Worm (Caenorhabditis elegans) whole organism, young adult: ENCODE results near the gene R11H6.4.
A peak's percentile ranks its signal among the peaks of the same experiment; 100 is the strongest.

ENCODE experiments used
- B0336.3 ChIP-seq: fragments of 200-800 bp; sonication (Bioruptor generic); IDR thresholded peaks from 2 replicates; pipeline ENCODE4 v1.3.6; 2022; ENCODE audit warnings: missing genetic modification characterization, missing compliant biosample characterization
- C17E4.6 ChIP-seq: fragments of 200-800 bp; sonication (Bioruptor generic); IDR thresholded peaks from 2 replicates; pipeline ENCODE4 v1.3.6; 2022; ENCODE audit warnings: missing genetic modification reagents, missing genetic modification characterization, missing compliant biosample characterization
- D2030.7 ChIP-seq: fragments of 200-800 bp; sonication (Bioruptor generic); IDR thresholded peaks from 2 replicates; pipeline ENCODE4 v1.3.6; 2022; ENCODE audit warnings: missing genetic modification reagents, missing genetic modification characterization, missing compliant biosample characterization
- F33H1.4 ChIP-seq: fragments of 200-800 bp; sonication (Bioruptor generic); IDR thresholded peaks from 2 replicates; pipeline ENCODE4 v1.3.6; 2022; ENCODE audit warnings: missing genetic modification reagents, missing genetic modification characterization, missing compliant biosample characterization
- F37B4.10 ChIP-seq: fragments of 200-800 bp; sonication (Bioruptor generic); IDR thresholded peaks from 2 replicates; pipeline ENCODE4 v1.3.6; 2022; ENCODE audit warnings: missing genetic modification characterization, missing compliant biosample characterization
- F52B5.7 ChIP-seq: sonication (generic microtip); optimal IDR thresholded peaks from 2 replicates; lab custom pipeline; 2016; ENCODE audit warnings: mild to moderate bottlenecking, missing genetic modification characterization, missing compliant biosample characterization
- F57A8.1 ChIP-seq: fragments of 200-800 bp; sonication (Bioruptor generic); optimal IDR thresholded peaks from 2 replicates; lab custom pipeline; 2018; ENCODE audit warnings: mild to moderate bottlenecking, missing genetic modification characterization, moderate library complexity, missing compliant biosample characterization
- K11D2.4 ChIP-seq: fragments of 200-800 bp; sonication (Bioruptor generic); IDR thresholded peaks from 2 replicates; pipeline ENCODE4 v1.3.6; 2022; ENCODE audit warnings: missing genetic modification reagents, missing genetic modification characterization, missing compliant biosample characterization
- Y56A3A.18 ChIP-seq: fragments of 200-800 bp; sonication (Bioruptor generic); IDR thresholded peaks from 2 replicates; pipeline ENCODE4 v1.3.6; 2022; ENCODE audit warnings: missing genetic modification reagents, missing genetic modification characterization, missing compliant biosample characterization
- Y79H2A.3 ChIP-seq: fragments of 200-800 bp; sonication (Bioruptor generic); conservative IDR thresholded peaks from 2 replicates; pipeline ENCODE4 v1.3.6; 2022; ENCODE audit warnings: missing genetic modification reagents, missing genetic modification characterization, missing compliant biosample characterization
- Y95B8A.8 ChIP-seq: fragments of 200-800 bp; sonication (Bioruptor generic); IDR thresholded peaks from 2 replicates; pipeline ENCODE4 v1.3.6; 2022; ENCODE audit warnings: missing genetic modification reagents, missing genetic modification characterization, missing compliant biosample characterization
- ZK185.1 ChIP-seq: sonication (generic microtip); optimal IDR thresholded peaks from 2 replicates; lab custom pipeline; 2016; ENCODE audit warnings: mild to moderate bottlenecking, missing genetic modification characterization, missing compliant biosample characterization; ENCODE audit not compliant: poor library complexity, severe bottlenecking
- ama-1 ChIP-seq, 3 experiments: fragments of 150-350 bp in 1 of 3; sonication (generic microtip) in 2 of 3; optimal IDR thresholded peaks; 2 replicates each; lab custom pipeline; 2014 to 2018; ENCODE audit warnings: missing biosample characterization in 2 of 3, missing genetic modification characterization in 2 of 3, missing genetic modification reagents in 2 of 3
- aptf-2 ChIP-seq: fragments of 200-800 bp; sonication (Bioruptor generic); conservative IDR thresholded peaks from 2 replicates; pipeline ENCODE4 v1.3.6; 2022; ENCODE audit warnings: missing genetic modification reagents, missing genetic modification characterization, missing compliant biosample characterization
- atf-7 ChIP-seq: sonication (generic microtip); optimal IDR thresholded peaks from 2 replicates; lab custom pipeline; 2017; ENCODE audit warnings: mild to moderate bottlenecking, missing genetic modification characterization, missing compliant biosample characterization
- attf-3 ChIP-seq: fragments of 200-800 bp; sonication (Bioruptor generic); conservative IDR thresholded peaks from 2 replicates; pipeline ENCODE4 v1.3.6; 2022; ENCODE audit warnings: missing genetic modification reagents, missing genetic modification characterization, missing compliant biosample characterization
- attf-6 ChIP-seq: fragments of 200-800 bp; sonication (Bioruptor generic); IDR thresholded peaks from 2 replicates; pipeline ENCODE4 v1.3.6; 2022; ENCODE audit warnings: missing genetic modification reagents, missing genetic modification characterization, missing compliant biosample characterization
- bed-1 ChIP-seq: fragments of 200-800 bp; sonication (Bioruptor generic); IDR thresholded peaks from 2 replicates; pipeline ENCODE4 v1.3.6; 2022; ENCODE audit warnings: missing genetic modification reagents, missing genetic modification characterization, missing compliant biosample characterization
- ceh-27 ChIP-seq: fragments of 200-800 bp; sonication (Bioruptor generic); optimal IDR thresholded peaks from 2 replicates; lab custom pipeline; 2018; ENCODE audit warnings: mild to moderate bottlenecking, missing genetic modification characterization, moderate library complexity, missing compliant biosample characterization
- ceh-58 ChIP-seq: fragments of 200-800 bp; sonication (Bioruptor generic); IDR thresholded peaks from 2 replicates; pipeline ENCODE4 v1.3.6; 2022; ENCODE audit warnings: missing genetic modification characterization, missing compliant biosample characterization
- ceh-79 ChIP-seq: sonication (generic microtip); optimal IDR thresholded peaks from 2 replicates; lab custom pipeline; 2017; ENCODE audit warnings: mild to moderate bottlenecking, missing genetic modification characterization, missing compliant biosample characterization
- ceh-91 ChIP-seq: fragments of 200-800 bp; sonication (Bioruptor generic); IDR thresholded peaks from 2 replicates; pipeline ENCODE4 v1.3.6; 2022; ENCODE audit warnings: missing genetic modification reagents, missing genetic modification characterization, missing compliant biosample characterization
- chd-7 ChIP-seq: sonication (generic microtip); optimal IDR thresholded peaks from 2 replicates; lab custom pipeline; 2016; ENCODE audit warnings: mild to moderate bottlenecking, missing genetic modification characterization, moderate library complexity, missing compliant biosample characterization
- dox-1 ChIP-seq: fragments of 200-800 bp; sonication (Bioruptor generic); IDR thresholded peaks from 2 replicates; pipeline ENCODE4 v1.3.6; 2022; ENCODE audit warnings: missing genetic modification reagents, missing genetic modification characterization, missing compliant biosample characterization
- dpl-1 ChIP-seq: fragments of 150-350 bp; optimal IDR thresholded peaks from 2 replicates; lab custom pipeline; 2014; ENCODE audit warnings: missing biosample characterization, missing genetic modification reagents, missing genetic modification characterization
- efl-1 ChIP-seq: fragments of 150-350 bp; optimal IDR thresholded peaks from 2 replicates; lab custom pipeline; 2014; ENCODE audit warnings: missing biosample characterization, missing genetic modification reagents, missing genetic modification characterization
- fkh-3 ChIP-seq: sonication (generic microtip); optimal IDR thresholded peaks from 2 replicates; lab custom pipeline; 2016; ENCODE audit warnings: mild to moderate bottlenecking, missing genetic modification characterization, missing compliant biosample characterization
- hlh-26 ChIP-seq: fragments of 200-800 bp; sonication (Bioruptor generic); conservative IDR thresholded peaks from 2 replicates; pipeline ENCODE4 v1.3.6; 2022; ENCODE audit warnings: missing genetic modification reagents, missing genetic modification characterization, missing compliant biosample characterization
- hmg-1.2 ChIP-seq: fragments of 200-800 bp; sonication (Bioruptor generic); IDR thresholded peaks from 2 replicates; pipeline ENCODE4 v1.3.6; 2022; ENCODE audit warnings: missing genetic modification reagents, missing genetic modification characterization, missing compliant biosample characterization
- let-526 ChIP-seq: fragments of 200-800 bp; sonication (Bioruptor generic); IDR thresholded peaks from 2 replicates; pipeline ENCODE4 v1.3.6; 2022; ENCODE audit warnings: missing genetic modification reagents, missing genetic modification characterization, missing compliant biosample characterization
- let-607 ChIP-seq, 2 experiments: fragments of 200-800 bp in 1 of 2; sonication (Bioruptor generic) in 1 of 2; sonication (generic microtip) in 1 of 2; optimal IDR thresholded peaks; 2 replicates each; lab custom pipeline; 2016 to 2018; ENCODE audit warnings: mild to moderate bottlenecking in 2 of 2, missing compliant biosample characterization in 2 of 2, missing genetic modification characterization in 2 of 2, moderate library complexity in 2 of 2, missing genotype in 1 of 2
- lin-40 ChIP-seq: sonication (generic microtip); optimal IDR thresholded peaks from 2 replicates; lab custom pipeline; 2016; ENCODE audit warnings: missing genetic modification characterization, mild to moderate bottlenecking, missing compliant biosample characterization, missing genotype, missing genetic modification reagents
- lin-54 ChIP-seq: fragments of 200-800 bp; sonication (Bioruptor generic); optimal IDR thresholded peaks from 2 replicates; lab custom pipeline; 2018; ENCODE audit warnings: mild to moderate bottlenecking, missing genetic modification characterization, missing compliant biosample characterization
- lsl-1 ChIP-seq: fragments of 200-800 bp; sonication (Bioruptor generic); optimal IDR thresholded peaks from 2 replicates; lab custom pipeline; 2018; ENCODE audit warnings: mild to moderate bottlenecking, missing genetic modification characterization, moderate library complexity, missing compliant biosample characterization
- lsy-27 ChIP-seq: sonication (generic microtip); optimal IDR thresholded peaks from 2 replicates; lab custom pipeline; 2017; ENCODE audit warnings: missing genetic modification characterization, mild to moderate bottlenecking, missing compliant biosample characterization, antibody characterized with exemption, missing genotype, borderline replicate concordance; ENCODE audit not compliant: insufficient read depth
- madf-6 ChIP-seq: fragments of 200-800 bp; sonication (Bioruptor generic); IDR thresholded peaks from 2 replicates; pipeline ENCODE4 v1.3.6; 2022; ENCODE audit warnings: missing genetic modification reagents, missing genetic modification characterization, missing compliant biosample characterization
- madf-8 ChIP-seq: fragments of 200-800 bp; sonication (Bioruptor generic); conservative IDR thresholded peaks from 2 replicates; pipeline ENCODE4 v1.3.6; 2022; ENCODE audit warnings: missing genetic modification reagents, missing genetic modification characterization, missing compliant biosample characterization
- mcd-1 ChIP-seq: fragments of 200-800 bp; sonication (Bioruptor generic); IDR thresholded peaks from 2 replicates; pipeline ENCODE4 v1.3.6; 2022; ENCODE audit warnings: missing genetic modification reagents, missing genetic modification characterization, missing compliant biosample characterization
- nfya-1 ChIP-seq: sonication (generic microtip); optimal IDR thresholded peaks from 2 replicates; lab custom pipeline; 2017; ENCODE audit warnings: antibody characterized with exemption, missing compliant biosample characterization, missing genetic modification characterization, borderline replicate concordance; ENCODE audit not compliant: insufficient read depth
- nfya-2 ChIP-seq: fragments of 200-800 bp; sonication (Bioruptor generic); IDR thresholded peaks from 2 replicates; pipeline ENCODE4 v1.3.6; 2022; ENCODE audit warnings: missing genetic modification reagents, missing genetic modification characterization, missing compliant biosample characterization
- nhr-27 ChIP-seq: fragments of 200-800 bp; sonication (Bioruptor generic); optimal IDR thresholded peaks from 2 replicates; lab custom pipeline; 2018; ENCODE audit warnings: mild to moderate bottlenecking, missing genetic modification characterization, moderate library complexity, missing compliant biosample characterization
- nhr-80 ChIP-seq: sonication (generic microtip); optimal IDR thresholded peaks from 2 replicates; lab custom pipeline; 2016; ENCODE audit warnings: missing genetic modification characterization, missing compliant biosample characterization
- unc-130 ChIP-seq: sonication (generic microtip); optimal IDR thresholded peaks from 2 replicates; lab custom pipeline; 2016; ENCODE audit warnings: missing genetic modification reagents, missing genetic modification characterization, missing compliant biosample characterization
- unc-62 ChIP-seq: fragments of 150-350 bp; optimal IDR thresholded peaks from 2 replicates; lab custom pipeline; 2014; ENCODE audit warnings: missing biosample characterization, missing genetic modification reagents, missing genetic modification characterization
- xnd-1 ChIP-seq: sonication (generic microtip); optimal IDR thresholded peaks from 2 replicates; lab custom pipeline; 2016; ENCODE audit warnings: missing genotype, missing genetic modification reagents, missing genetic modification characterization, missing compliant biosample characterization
- ztf-25 ChIP-seq: fragments of 200-800 bp; sonication (Bioruptor generic); IDR thresholded peaks from 2 replicates; pipeline ENCODE4 v1.3.6; 2022; ENCODE audit warnings: missing genetic modification reagents, missing genetic modification characterization, missing compliant biosample characterization
- ztf-26 ChIP-seq: sonication (generic microtip); optimal IDR thresholded peaks from 2 replicates; lab custom pipeline; 2017; ENCODE audit warnings: missing genetic modification characterization, missing compliant biosample characterization

The R11H6.4 gene

DNA sequence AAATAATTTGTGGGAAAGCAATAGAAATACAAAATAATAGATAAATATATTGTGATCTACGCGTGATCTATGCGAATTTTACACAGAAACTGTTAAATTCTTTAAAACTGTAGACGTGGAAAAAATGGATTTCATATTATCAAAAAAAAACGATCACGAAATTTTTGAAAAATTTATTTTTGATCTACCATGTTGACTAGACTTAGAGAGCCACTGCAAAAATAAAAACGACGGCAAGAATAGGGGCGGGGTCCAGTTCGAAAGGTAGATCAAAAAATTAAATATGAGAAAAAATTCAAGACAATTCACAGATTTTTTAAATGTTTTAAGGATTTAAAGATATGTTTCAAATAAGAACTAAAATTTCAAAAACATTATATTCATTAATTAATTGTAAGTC, 28.3 kb downstream of the R11H6.4 start:
- TF ChIP-seq lin-40 (no peak), efl-1 (GFP tag; lab: Kevin White, UChicago) (peak; percentile 69), atf-7 (tag; lab: Kevin White, UChicago) (no peak), K11D2.4 (no peak), ama-1 (optimal IDR thresholded peaks at IDR 0.05; lab: Kevin White, UChicago) (no peak), ama-1 (GFP tag; optimal IDR thresholded peaks at IDR 0.05; lab: Kevin White, UChicago) (no peak), chd-7 (tag; lab: Kevin White, UChicago) (no peak), D2030.7 (0 out of 2 replicates have a peak, but pooled peaks have one; percentile 23), nhr-27 (tag; lab: Kevin White, UChicago) (no peak), F52B5.7 (no peak), ztf-26 (no peak), attf-6 (GFP tag; lab: Robert Waterston, UW) (no peak), hmg-1.2 (GFP tag; lab: Robert Waterston, UW) (peak; percentile 19; the same call in 1 of the 2 replicates), nhr-80 (no peak), F57A8.1 (GFP tag; lab: Kevin White, UChicago) (no peak), ztf-25 (GFP tag; lab: Robert Waterston, UW) (no peak), nfya-2 (GFP tag; lab: Robert Waterston, UW) (no peak), madf-6 (peak; percentile 90), ceh-58 (GFP tag; lab: Robert Waterston, UW) (no peak), B0336.3 (GFP tag; lab: Robert Waterston, UW) (no peak), lsy-27 (tag; lab: Kevin White, UChicago) (no peak), nfya-1 (tag; lab: Kevin White, UChicago) (no peak), aptf-2 (GFP tag; lab: Robert Waterston, UW) (no peak), xnd-1 (tag; lab: Kevin White, UChicago) (peak; percentile 51), ceh-91 (GFP tag; lab: Robert Waterston, UW) (peak; percentile 63), lsl-1 (GFP tag; lab: Kevin White, UChicago) (peak; percentile 50), lin-54 (GFP tag; lab: Kevin White, UChicago) (peak; percentile 18), let-526 (GFP tag; lab: Robert Waterston, UW) (no peak), ceh-27 (no peak), ZK185.1 (tag; lab: Kevin White, UChicago) (no peak), dox-1 (GFP tag; lab: Robert Waterston, UW) (no peak), madf-8 (GFP tag; lab: Robert Waterston, UW) (peak; percentile 81), dpl-1 (GFP tag; lab: Kevin White, UChicago) (peak; percentile 64), F33H1.4 (peak; percentile 34; the same call in 1 of the 2 replicates)

DNA sequence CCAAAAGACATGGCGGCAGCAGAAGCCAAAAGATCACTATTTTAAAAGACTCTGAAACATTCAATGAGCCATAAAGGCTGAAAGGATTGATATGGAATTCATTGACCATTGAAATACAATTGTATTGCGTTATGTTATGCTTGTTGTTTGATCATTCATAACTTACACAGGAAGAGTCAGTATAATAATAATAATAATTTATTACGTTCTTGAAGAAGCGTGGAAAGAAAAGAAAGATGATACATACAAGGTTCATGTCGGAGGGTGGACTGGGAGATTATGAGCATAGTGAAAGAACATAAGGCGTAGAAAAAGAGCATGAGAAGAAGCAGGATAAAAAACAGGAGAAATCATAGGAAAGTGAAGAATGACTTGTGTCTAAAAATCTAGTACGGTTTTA, 30.3 kb downstream of the R11H6.4 start, which contains the start of gene F43D2.7:
F43D2.7 (minus strand) TSS at position 101 of the 400 bp plus-strand sequence.
- TF ChIP-seq Y79H2A.3 (GFP tag; lab: Robert Waterston, UW): no peak
- no peak for TF ChIP-seq C17E4.6 (GFP tag; lab: Robert Waterston, UW)
- no peak for TF ChIP-seq F57A8.1 (GFP tag; lab: Kevin White, UChicago)
- TF ChIP-seq mcd-1: no peak
- no peak for TF ChIP-seq unc-62 (GFP tag; lab: Kevin White, UChicago)
- TF ChIP-seq hlh-26 (GFP tag; lab: Robert Waterston, UW): no peak
- TF ChIP-seq Y95B8A.8 (GFP tag; lab: Robert Waterston, UW): no peak
- TF ChIP-seq fkh-3 (tag; lab: Kevin White, UChicago): no peak
- TF ChIP-seq attf-3 (GFP tag; lab: Robert Waterston, UW): no peak
- no peak for TF ChIP-seq ztf-25 (GFP tag; lab: Robert Waterston, UW)
- no peak for TF ChIP-seq ceh-79 (tag; lab: Kevin White, UChicago)
- TF ChIP-seq Y56A3A.18 (GFP tag; lab: Robert Waterston, UW): no peak
- TF ChIP-seq bed-1: no peak
- no peak for TF ChIP-seq let-607 (tag; optimal IDR thresholded peaks at IDR 0.05; lab: Kevin White, UChicago)
- no peak for TF ChIP-seq F37B4.10
- TF ChIP-seq ztf-26: no peak
- no peak for TF ChIP-seq unc-130 (GFP tag; lab: Kevin White, UChicago)
- TF ChIP-seq, all 124 proteins: peak for 0
